Fruit fly (Drosophila melanogaster): ENCODE results near the gene Srp72.

Gene Srp72

DNA sequence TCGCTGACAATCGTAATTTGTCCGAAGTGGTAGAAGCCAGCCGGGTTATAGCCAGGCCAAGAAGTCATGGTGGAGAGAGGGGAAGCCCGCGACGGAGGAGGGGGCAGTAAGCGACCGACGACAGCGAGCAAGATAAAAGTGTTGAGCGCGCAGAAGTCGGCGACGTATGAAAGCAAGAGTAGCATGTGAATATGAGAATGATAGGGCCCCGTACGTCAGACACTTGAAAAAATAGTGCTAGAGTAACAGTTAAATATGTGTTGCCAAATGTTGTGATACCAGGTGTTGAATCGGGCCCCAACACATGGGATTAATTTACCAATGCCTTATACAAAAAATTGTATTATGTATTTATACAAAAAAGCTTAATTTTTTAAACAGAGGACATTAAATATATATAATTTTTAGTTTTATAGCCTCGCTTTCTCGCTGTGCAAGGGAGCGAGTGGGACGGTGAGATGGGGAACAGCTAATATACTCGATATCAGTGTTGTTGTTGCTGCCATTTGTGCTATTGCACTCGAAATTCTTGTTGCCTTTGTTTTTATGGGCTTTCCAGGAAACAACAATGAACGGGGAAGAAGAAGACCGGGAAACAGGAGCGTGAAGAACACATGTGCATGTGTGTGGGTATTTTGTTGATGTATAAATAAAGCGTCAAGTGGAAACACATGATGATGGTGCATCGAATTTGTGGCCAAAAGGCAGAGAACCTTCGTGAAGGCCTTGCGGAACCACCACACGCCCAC is 38.5 kb upstream of the Srp72 start (continued):
- TF ChIP-seq CG3838 (GFP tag; optimal IDR thresholded peaks at IDR 0.05) (peak; percentile 41), trh (GFP tag; optimal IDR thresholded peaks at IDR 0.05) (peak; percentile 25), slp2 (GFP tag; optimal IDR thresholded peaks at IDR 0.05) (no peak), Ets97D (GFP tag; optimal IDR thresholded peaks at IDR 0.05) (peak; percentile 8), CG5245 (GFP tag; optimal IDR thresholded peaks at IDR 0.05) (peak; percentile 75), CG18476 (GFP tag; optimal IDR thresholded peaks at IDR 0.05) (peak; percentile 61), peb (GFP tag; IDR thresholded peaks at IDR 0.05) (peak; percentile 73), Sin3A (optimal IDR thresholded peaks at IDR 0.05) (no peak), Sox102F (GFP tag; optimal IDR thresholded peaks at IDR 0.05) (peak; percentile 84), jigr1 (GFP tag; IDR thresholded peaks at IDR 0.05) (peak; percentile 50; the same call in 1 of the 3 replicates), CG15696 (tag; optimal IDR thresholded peaks at IDR 0.05) (peak; percentile 87), CrebB (tag; optimal IDR thresholded peaks at IDR 0.05) (peak; percentile 48), ttk (GFP tag; IDR thresholded peaks at IDR 0.05) (peak; percentile 77), Dek (tag; optimal IDR thresholded peaks at IDR 0.05) (peak; percentile 67), stwl (tag; optimal IDR thresholded peaks at IDR 0.05) (peak; percentile 4), Aef1 (GFP tag; IDR thresholded peaks at IDR 0.05) (peak; percentile 84), CG31388 (GFP tag; optimal IDR thresholded peaks at IDR 0.05) (peak; percentile 39), Deaf1 (tag; optimal IDR thresholded peaks at IDR 0.05) (peak; percentile 82), Chrac-16 (GFP tag; optimal IDR thresholded peaks at IDR 0.05) (peak; percentile 70), Awh (GFP tag; IDR thresholded peaks at IDR 0.05) (peak; percentile 76), Poxn (GFP tag; IDR thresholded peaks at IDR 0.05) (0 out of 2 replicates have a peak, but pooled peaks have one; percentile 39), Blimp-1 (GFP tag; optimal IDR thresholded peaks at IDR 0.05) (peak; percentile 93), CG12219 (GFP tag; optimal IDR thresholded peaks at IDR 0.05) (peak; percentile 53), Opbp (GFP tag; IDR thresholded peaks at IDR 0.05; ENCODE audit: partially characterized antibody) (no peak), HHEX (GFP tag; optimal IDR thresholded peaks at IDR 0.05) (peak; percentile 88), btn (GFP tag; optimal IDR thresholded peaks at IDR 0.05) (no peak), CG32772 (GFP tag; IDR thresholded peaks at IDR 0.05) (peak; percentile 82), nerfin-2 (GFP tag; IDR thresholded peaks at IDR 0.05; ENCODE audit: partially characterized antibody) (no peak), ATbp (GFP tag; optimal IDR thresholded peaks at IDR 0.05) (peak; percentile 81), CG13424 (tag; optimal IDR thresholded peaks at IDR 0.05) (peak; percentile 90), Ada2b (GFP tag; IDR thresholded peaks at IDR 0.05) (peak; percentile 87), Dp (GFP tag; optimal IDR thresholded peaks at IDR 0.05) (no peak), hb (GFP tag; IDR thresholded peaks at IDR 0.05; ENCODE audit: partially characterized antibody) (no peak), sna (GFP tag; IDR thresholded peaks at IDR 0.05; ENCODE audit: partially characterized antibody) (no peak), bcd (GFP tag; optimal IDR thresholded peaks at IDR 0.05) (peak; percentile 88), dimm (GFP tag; IDR thresholded peaks at IDR 0.05) (peak; percentile 50), ham (GFP tag; IDR thresholded peaks at IDR 0.05) (0 out of 2 replicates have a peak, but pooled peaks have one; percentile 8), oc (tag; optimal IDR thresholded peaks at IDR 0.05) (peak; percentile 82), tx (GFP tag; optimal IDR thresholded peaks at IDR 0.05) (no peak), CG30403 (GFP tag; optimal IDR thresholded peaks at IDR 0.05) (peak; percentile 81), CG17361 (GFP tag; IDR thresholded peaks at IDR 0.05) (peak; percentile 85), Pdp1 (GFP tag; optimal IDR thresholded peaks at IDR 0.05) (peak in 1 of 2 experiments; percentile 63), CG18764 (GFP tag; optimal IDR thresholded peaks at IDR 0.05) (peak; percentile 66), CG12744 (GFP tag; optimal IDR thresholded peaks at IDR 0.05) (no peak), az2 (GFP tag; optimal IDR thresholded peaks at IDR 0.05) (peak; percentile 85), Ssrp (tag; optimal IDR thresholded peaks at IDR 0.05) (peak; percentile 89), Hsf (GFP tag; optimal IDR thresholded peaks at IDR 0.05) (peak; percentile 67), sc (optimal IDR thresholded peaks at IDR 0.05) (no peak), sc (GFP tag; optimal IDR thresholded peaks at IDR 0.05) (peak; percentile 84), CG9437 (GFP tag; optimal IDR thresholded peaks at IDR 0.05) (peak; percentile 71)
